Worm (Caenorhabditis elegans) whole organism, late embryonic: Measurements from ENCODE around the gene irld-21.

Source experiments
- C08G9.2 ChIP-seq: sonication (generic microtip); optimal IDR thresholded peaks from 2 replicates; lab custom pipeline; 2016; ENCODE audit warnings: mild to moderate bottlenecking, missing genetic modification characterization, moderate library complexity, missing compliant biosample characterization
- F13H6.1 ChIP-seq: sonication (generic microtip); optimal IDR thresholded peaks from 2 replicates; lab custom pipeline; 2016; ENCODE audit warnings: missing genetic modification characterization, missing compliant biosample characterization
- K09A11.1 ChIP-seq: sonication (generic microtip); optimal IDR thresholded peaks from 2 replicates; lab custom pipeline; 2017; ENCODE audit warnings: antibody characterized with exemption, mild to moderate bottlenecking, missing genetic modification characterization, missing compliant biosample characterization; ENCODE audit not compliant: insufficient read depth
- T23F11.4 ChIP-seq: fragments of 200-800 bp; sonication (Bioruptor generic); optimal IDR thresholded peaks from 2 replicates; lab custom pipeline; 2018; ENCODE audit warnings: mild to moderate bottlenecking, missing genetic modification characterization, missing compliant biosample characterization
- Y22D7AL.16 ChIP-seq: sonication (generic microtip); optimal IDR thresholded peaks from 2 replicates; lab custom pipeline; 2016; ENCODE audit warnings: missing genetic modification characterization, missing compliant biosample characterization
- ahr-1 ChIP-seq: sonication (generic microtip); optimal IDR thresholded peaks from 2 replicates; lab custom pipeline; 2016; ENCODE audit warnings: missing genetic modification characterization, missing compliant biosample characterization
- ama-1 ChIP-seq: fragments of 150-350 bp; optimal IDR thresholded peaks from 2 replicates; lab custom pipeline; 2014
- ceh-18 ChIP-seq: sonication (generic microtip); optimal IDR thresholded peaks from 2 replicates; lab custom pipeline; 2016; ENCODE audit warnings: missing genetic modification characterization, missing compliant biosample characterization
- ceh-24 ChIP-seq: sonication (generic microtip); optimal IDR thresholded peaks from 2 replicates; lab custom pipeline; 2016; ENCODE audit warnings: mild to moderate bottlenecking, missing genetic modification characterization, missing compliant biosample characterization
- ceh-30 ChIP-seq: fragments of 150-350 bp; optimal IDR thresholded peaks from 2 replicates; lab custom pipeline; 2014; ENCODE audit warnings: missing biosample characterization, missing genetic modification characterization
- ceh-31 ChIP-seq: sonication (generic microtip); optimal IDR thresholded peaks from 2 replicates; lab custom pipeline; 2016; ENCODE audit warnings: missing genetic modification characterization, missing compliant biosample characterization
- ceh-45 ChIP-seq: fragments of 200-800 bp; sonication (Bioruptor generic); IDR thresholded peaks from 2 replicates; pipeline ENCODE4 v1.3.6; 2022; ENCODE audit warnings: missing genetic modification reagents, missing genetic modification characterization, missing compliant biosample characterization
- ceh-6 ChIP-seq: fragments of 200-800 bp; sonication (Bioruptor generic); optimal IDR thresholded peaks from 2 replicates; lab custom pipeline; 2018; ENCODE audit warnings: mild to moderate bottlenecking, missing genetic modification characterization, missing compliant biosample characterization
- ceh-9 ChIP-seq: sonication (generic microtip); optimal IDR thresholded peaks from 2 replicates; lab custom pipeline; 2016; ENCODE audit warnings: mild to moderate bottlenecking, missing genetic modification characterization, inconsistent platforms, missing compliant biosample characterization
- dve-1 ChIP-seq: sonication (generic microtip); optimal IDR thresholded peaks from 2 replicates; lab custom pipeline; 2017; ENCODE audit warnings: antibody characterized with exemption, mild to moderate bottlenecking, missing genetic modification characterization, missing compliant biosample characterization
- elt-2 ChIP-seq: sonication (generic microtip); optimal IDR thresholded peaks from 2 replicates; lab custom pipeline; 2016; ENCODE audit warnings: missing genetic modification reagents, missing genetic modification characterization, missing compliant biosample characterization
- elt-4 ChIP-seq: sonication (generic microtip); optimal IDR thresholded peaks from 2 replicates; lab custom pipeline; 2016; ENCODE audit warnings: missing genetic modification characterization, missing compliant biosample characterization
- eyg-1 ChIP-seq: sonication (generic microtip); optimal IDR thresholded peaks from 2 replicates; lab custom pipeline; 2016; ENCODE audit warnings: missing genotype, missing genetic modification characterization, missing compliant biosample characterization
- fkh-6 ChIP-seq: sonication (generic microtip); optimal IDR thresholded peaks from 2 replicates; lab custom pipeline; 2016; ENCODE audit warnings: missing genetic modification characterization, missing compliant biosample characterization
- gmeb-2 ChIP-seq: sonication (generic microtip); optimal IDR thresholded peaks from 2 replicates; lab custom pipeline; 2016; ENCODE audit warnings: missing genetic modification characterization, inconsistent platforms, missing compliant biosample characterization
- hlh-15 ChIP-seq: sonication (generic microtip); optimal IDR thresholded peaks from 2 replicates; lab custom pipeline; 2016; ENCODE audit warnings: missing genetic modification characterization, missing compliant biosample characterization
- lim-6 ChIP-seq: sonication (generic microtip); optimal IDR thresholded peaks from 2 replicates; lab custom pipeline; 2016; ENCODE audit warnings: missing genetic modification characterization, missing compliant biosample characterization
- lin-11 ChIP-seq: fragments of 200-800 bp; sonication (Bioruptor generic); optimal IDR thresholded peaks from 2 replicates; lab custom pipeline; 2018; ENCODE audit warnings: mild to moderate bottlenecking, missing genetic modification characterization, missing compliant biosample characterization
- nhr-11 ChIP-seq: fragments of 150-350 bp; optimal IDR thresholded peaks from 2 replicates; lab custom pipeline; 2014; ENCODE audit warnings: missing biosample characterization, missing genetic modification characterization
- nhr-232 ChIP-seq: sonication (generic microtip); optimal IDR thresholded peaks from 2 replicates; lab custom pipeline; 2016; ENCODE audit warnings: missing genetic modification characterization, missing compliant biosample characterization
- npax-4 ChIP-seq: sonication (generic microtip); optimal IDR thresholded peaks from 2 replicates; lab custom pipeline; 2016; ENCODE audit warnings: missing genetic modification characterization, missing compliant biosample characterization
- odd-2 ChIP-seq: sonication (generic microtip); optimal IDR thresholded peaks from 2 replicates; lab custom pipeline; 2017; ENCODE audit warnings: antibody characterized with exemption, mild to moderate bottlenecking, missing genetic modification characterization, missing compliant biosample characterization
- pat-9 ChIP-seq: fragments of 200-800 bp; sonication (Bioruptor generic); optimal IDR thresholded peaks from 2 replicates; lab custom pipeline; 2018; ENCODE audit warnings: mild to moderate bottlenecking, missing genetic modification characterization, moderate library complexity, missing compliant biosample characterization
- pha-2 ChIP-seq: sonication (generic microtip); optimal IDR thresholded peaks from 2 replicates; lab custom pipeline; 2017; ENCODE audit warnings: mild to moderate bottlenecking, missing genetic modification characterization, missing compliant biosample characterization
- pha-4 ChIP-seq: fragments of 150-350 bp; optimal IDR thresholded peaks from 2 replicates; lab custom pipeline; 2018; ENCODE audit warnings: missing biosample characterization, missing genetic modification reagents, missing genetic modification characterization
- pqm-1 ChIP-seq: sonication (generic microtip); optimal IDR thresholded peaks from 2 replicates; lab custom pipeline; 2016; ENCODE audit warnings: missing genetic modification characterization, missing compliant biosample characterization
- ref-2 ChIP-seq: sonication (generic microtip); optimal IDR thresholded peaks from 2 replicates; lab custom pipeline; 2016; ENCODE audit warnings: missing genetic modification characterization, missing compliant biosample characterization
- sox-2 ChIP-seq: fragments of 200-800 bp; sonication (Bioruptor generic); IDR thresholded peaks from 2 replicates; pipeline ENCODE4 v1.3.6; 2022; ENCODE audit warnings: missing genetic modification reagents, missing genetic modification characterization, missing compliant biosample characterization
- unc-3 ChIP-seq, 2 experiments: fragments of 200-800 bp in 1 of 2; sonication (Bioruptor generic) in 1 of 2; sonication (generic microtip) in 1 of 2; conservative IDR thresholded peaks in 1 of 2; optimal IDR thresholded peaks in 1 of 2; 2 replicates each; pipeline versions ENCODE4 v1.3.6 to Lab custom; 2016 to 2022; ENCODE audit warnings: missing compliant biosample characterization in 2 of 2, missing genetic modification characterization in 2 of 2, missing genetic modification reagents in 1 of 2
- unc-86 ChIP-seq: sonication (generic microtip); optimal IDR thresholded peaks from 2 replicates; lab custom pipeline; 2016; ENCODE audit warnings: missing genetic modification characterization, missing compliant biosample characterization
- ztf-16 ChIP-seq: sonication (generic microtip); optimal IDR thresholded peaks from 2 replicates; lab custom pipeline; 2017; ENCODE audit warnings: missing genetic modification characterization, missing compliant biosample characterization

The irld-21 gene

DNA sequence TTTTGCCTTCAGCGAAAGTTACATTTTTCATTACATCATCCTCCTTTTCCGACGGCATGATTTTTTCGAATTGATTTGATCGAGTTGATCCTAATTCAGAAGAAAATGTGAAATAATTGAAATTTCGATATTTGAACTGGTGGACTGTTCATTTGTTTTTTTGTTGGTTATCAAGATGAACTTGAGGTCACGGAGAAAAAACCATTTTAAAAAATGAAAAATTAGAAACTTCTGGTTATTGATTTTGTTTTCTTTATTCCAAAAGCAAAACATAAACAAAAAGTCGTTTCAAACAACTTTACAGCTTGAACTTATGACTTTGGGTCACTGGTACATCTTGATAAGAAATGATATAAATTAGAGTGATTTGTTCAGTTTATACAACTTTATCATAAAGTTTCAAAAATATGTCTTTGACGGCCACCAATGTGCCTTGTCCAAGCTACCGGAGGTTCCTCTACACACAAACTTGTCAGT, 47.0 kb downstream of the irld-21 start, which contains the start of the genes ttbk-4 and W01B6.4:
Gene ttbk-4, minus strand, starts transcription at position 101 of the 477 bp plus-strand sequence.
Gene W01B6.4, plus strand, starts transcription at position 427 of the 477 bp plus-strand sequence.
- TF ChIP-seq ref-2 (tag; lab: Kevin White, UChicago) (no peak), lim-6 (tag; lab: Kevin White, UChicago) (no peak), elt-2 (no peak), F13H6.1 (no peak), nhr-11 (tag; lab: Kevin White, UChicago) (no peak), dve-1 (tag; lab: Kevin White, UChicago) (no peak), odd-2 (tag; lab: Kevin White, UChicago) (no peak), npax-4 (tag; lab: Kevin White, UChicago) (no peak), pat-9 (tag; lab: Kevin White, UChicago) (no peak), fkh-6 (tag; lab: Kevin White, UChicago) (no peak), hlh-15 (tag; lab: Kevin White, UChicago) (no peak), pha-2 (tag; lab: Kevin White, UChicago) (no peak), elt-4 (no peak), ceh-6 (no peak), nhr-232 (tag; lab: Kevin White, UChicago) (no peak), ceh-18 (tag; lab: Kevin White, UChicago) (no peak), pha-4 (tag; lab: Kevin White, UChicago) (no peak), ceh-31 (no peak), Y22D7AL.16 (tag; lab: Kevin White, UChicago) (no peak), ceh-9 (tag; lab: Kevin White, UChicago) (no peak)

DNA sequence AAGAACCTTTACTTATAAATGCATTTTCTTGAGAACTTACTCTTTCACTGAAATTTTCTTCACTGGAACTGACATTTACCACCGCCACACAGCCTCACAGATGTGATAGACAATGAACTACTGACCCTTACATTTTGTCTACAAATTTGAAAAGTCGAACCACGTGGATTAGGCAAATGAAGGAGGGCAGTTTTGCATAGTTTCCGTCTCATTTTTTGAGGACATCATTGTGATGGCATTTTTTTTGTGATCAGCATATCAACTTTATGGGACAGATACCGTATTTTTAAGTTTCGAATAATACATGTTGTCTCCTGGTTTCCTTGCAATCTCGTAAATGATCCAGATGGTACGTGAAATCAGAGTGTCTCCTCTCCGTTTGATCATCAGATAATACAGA, 49.6 kb downstream of the irld-21 start, which contains the start of gene W01B6.3:
Gene W01B6.3, minus strand, starts transcription at position 101 of the 400 bp plus-strand sequence.
- no peak for TF ChIP-seq gmeb-2 (tag; lab: Kevin White, UChicago)
- no peak for TF ChIP-seq pqm-1
- TF ChIP-seq C08G9.2 (tag; lab: Kevin White, UChicago) = no peak
- TF ChIP-seq T23F11.4 (GFP tag; lab: Kevin White, UChicago) = no peak
- TF ChIP-seq ztf-16 = no peak
- TF ChIP-seq unc-86 (tag; lab: Kevin White, UChicago) = no peak
- TF ChIP-seq ahr-1 = no peak
- no peak for TF ChIP-seq K09A11.1
- no peak for TF ChIP-seq ceh-30 (tag; lab: Kevin White, UChicago)
- TF ChIP-seq eyg-1 (tag; lab: Kevin White, UChicago) = no peak
- TF ChIP-seq unc-3 (GFP tag; conservative IDR thresholded peaks at IDR 0.05; lab: Robert Waterston, UW) = no peak
- no peak for TF ChIP-seq unc-3 (tag; optimal IDR thresholded peaks at IDR 0.05; lab: Kevin White, UChicago)
- no peak for TF ChIP-seq ama-1 (lab: Kevin White, UChicago)
- TF ChIP-seq ceh-45 (GFP tag; lab: Robert Waterston, UW) = no peak
- no peak for TF ChIP-seq pat-9 (tag; lab: Kevin White, UChicago)
- TF ChIP-seq sox-2 (GFP tag; lab: Robert Waterston, UW) = no peak
- no peak for TF ChIP-seq ceh-24 (tag; lab: Kevin White, UChicago)
- TF ChIP-seq lin-11 (tag; lab: Kevin White, UChicago) = no peak
